Worm (Caenorhabditis elegans) whole organism, L4 larva: ENCODE results near the gene cgt-3.

ENCODE experiments used
- dmd-8 ChIP-seq: fragments of 200-800 bp; sonication (Bioruptor generic); IDR thresholded peaks from 2 replicates; pipeline ENCODE4 v1.3.6; 2022; ENCODE audit warnings: missing genetic modification characterization, missing compliant biosample characterization
- nhr-77 ChIP-seq: fragments of 150-350 bp; optimal IDR thresholded peaks from 2 replicates; lab custom pipeline; 2014; ENCODE audit warnings: missing biosample characterization, missing genetic modification characterization
- snpc-1.2 ChIP-seq: fragments of 200-800 bp; sonication (Bioruptor generic); IDR thresholded peaks from 2 replicates; pipeline ENCODE4 v1.3.6; 2022; ENCODE audit warnings: missing genetic modification reagents, missing genetic modification characterization, missing compliant biosample characterization
- ztf-11 ChIP-seq: fragments of 150-350 bp; optimal IDR thresholded peaks from 2 replicates; lab custom pipeline; 2014; ENCODE audit warnings: missing biosample characterization, missing genetic modification characterization

DNA sequence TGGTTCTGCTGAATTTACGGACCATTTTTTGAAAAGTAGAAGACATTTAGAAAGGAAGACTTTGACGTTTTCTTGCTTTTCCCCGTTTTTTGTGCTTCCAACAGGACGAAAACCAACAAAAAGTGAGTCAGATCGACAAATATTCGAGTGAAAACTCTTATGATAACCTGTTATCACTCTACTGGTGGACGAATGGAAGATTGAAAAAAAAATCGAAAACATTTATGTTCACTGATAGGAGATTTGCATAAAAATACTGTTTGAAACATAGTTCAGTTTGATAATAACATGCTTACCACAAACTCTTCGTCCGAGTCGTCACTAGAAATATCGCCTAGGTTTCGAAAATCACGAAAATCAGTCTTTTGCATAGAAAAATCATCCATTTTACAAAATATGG lies 38.7 kb upstream of the cgt-3 start:
- no peak for TF ChIP-seq nhr-77 (tag; lab: Kevin White, UChicago)
- no peak for TF ChIP-seq ztf-11 (tag; lab: Kevin White, UChicago)
- TF ChIP-seq snpc-1.2 = no peak
- no peak for TF ChIP-seq dmd-8
